Worm (Caenorhabditis elegans): ENCODE results near the gene nep-12.

ce11 chrII:4726750-4727384, 57.5 kb downstream of the nep-12 start:
- TF ChIP-seq W03F9.2 (tag; optimal IDR thresholded peaks at IDR 0.05) (no peak), him-1 (tag; optimal IDR thresholded peaks at IDR 0.05) (no peak), dao-5 (tag; optimal IDR thresholded peaks at IDR 0.05) (no peak)
